Worm (Caenorhabditis elegans): ENCODE data around the gene K10D2.5.
A peak's percentile ranks its signal among the peaks of the same experiment; 100 is the strongest.

Gene K10D2.5

DNA sequence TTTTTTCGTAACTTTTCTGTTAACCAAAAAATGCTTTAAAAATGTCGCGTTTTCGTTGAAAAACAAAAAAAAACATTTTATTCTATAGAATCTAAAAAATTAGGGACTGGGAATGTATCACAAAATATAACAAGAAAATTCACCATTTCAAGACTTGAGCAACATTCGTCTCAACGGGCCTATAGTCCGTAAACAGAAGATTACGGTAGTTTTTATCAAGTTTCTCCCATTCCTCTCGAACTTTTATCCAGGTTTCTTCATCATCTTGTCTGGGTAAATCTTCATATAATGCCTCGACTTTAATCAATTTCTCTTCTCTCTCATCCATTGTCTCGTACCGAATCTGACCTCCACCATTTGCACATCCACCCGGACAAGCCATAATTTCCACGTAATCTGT is 17.1 kb upstream of the K10D2.5 start:
- TF ChIP-seq nhr-237 (tag; optimal IDR thresholded peaks at IDR 0.05) (no peak), eor-1 (tag; optimal IDR thresholded peaks at IDR 0.05) (no peak), nhr-77 (tag; optimal IDR thresholded peaks at IDR 0.05) (no peak), R02D3.7 (tag; optimal IDR thresholded peaks at IDR 0.05) (no peak), lin-39 (tag; optimal IDR thresholded peaks at IDR 0.05) (no peak), ceh-82 (tag; optimal IDR thresholded peaks at IDR 0.05) (no peak), egl-27 (tag; optimal IDR thresholded peaks at IDR 0.05) (no peak), nhr-23 (tag; optimal IDR thresholded peaks at IDR 0.05) (no peak), nhr-25 (tag; optimal IDR thresholded peaks at IDR 0.05) (no peak), nhr-12 (tag; optimal IDR thresholded peaks at IDR 0.05) (no peak), tbx-2 (tag; optimal IDR thresholded peaks at IDR 0.05) (no peak)

DNA sequence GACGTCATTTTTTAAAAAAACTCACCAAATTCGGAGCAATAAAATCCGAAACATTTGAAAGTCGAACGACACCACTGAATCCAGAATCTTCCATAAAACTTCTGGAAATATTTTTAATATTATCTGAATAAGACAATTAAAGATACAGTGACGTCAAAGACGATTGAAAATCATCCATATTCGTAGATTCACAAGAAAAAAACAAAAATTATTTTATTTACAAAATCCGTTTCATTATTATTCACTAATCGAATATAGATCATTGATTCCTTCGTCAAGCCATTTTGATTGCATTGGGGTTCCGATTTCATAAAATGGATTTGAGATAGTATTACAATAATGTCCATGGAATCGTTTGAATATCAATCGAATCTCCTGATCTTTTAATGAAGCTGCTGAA is 13.8 kb upstream of the K10D2.5 start, which contains the start of gene oxy-4:
Gene oxy-4, minus strand, starts transcription at position 101 of the 400 bp plus-strand sequence.
- TF ChIP-seq unc-62 (GFP tag; optimal IDR thresholded peaks at IDR 0.05) (no peak), tbx-2 (tag; optimal IDR thresholded peaks at IDR 0.05) (no peak), ZK546.5 (tag; optimal IDR thresholded peaks at IDR 0.05) (no peak), egl-27 (tag; optimal IDR thresholded peaks at IDR 0.05) (no peak), ceh-9 (tag; optimal IDR thresholded peaks at IDR 0.05) (no peak), pha-4 (tag; optimal IDR thresholded peaks at IDR 0.05) (no peak), elt-1 (tag; optimal IDR thresholded peaks at IDR 0.05) (no peak), aly-2 (tag; optimal IDR thresholded peaks at IDR 0.05) (no peak), nhr-12 (tag; optimal IDR thresholded peaks at IDR 0.05) (no peak), lin-39 (tag; optimal IDR thresholded peaks at IDR 0.05) (no peak), nhr-43 (tag; optimal IDR thresholded peaks at IDR 0.05; ENCODE audit: poor library complexity, severe bottlenecking) (no peak), eor-1 (tag; optimal IDR thresholded peaks at IDR 0.05) (no peak), nfya-1 (tag; optimal IDR thresholded peaks at IDR 0.05; ENCODE audit: insufficient read depth) (no peak), zag-1 (tag; optimal IDR thresholded peaks at IDR 0.05) (no peak)

DNA sequence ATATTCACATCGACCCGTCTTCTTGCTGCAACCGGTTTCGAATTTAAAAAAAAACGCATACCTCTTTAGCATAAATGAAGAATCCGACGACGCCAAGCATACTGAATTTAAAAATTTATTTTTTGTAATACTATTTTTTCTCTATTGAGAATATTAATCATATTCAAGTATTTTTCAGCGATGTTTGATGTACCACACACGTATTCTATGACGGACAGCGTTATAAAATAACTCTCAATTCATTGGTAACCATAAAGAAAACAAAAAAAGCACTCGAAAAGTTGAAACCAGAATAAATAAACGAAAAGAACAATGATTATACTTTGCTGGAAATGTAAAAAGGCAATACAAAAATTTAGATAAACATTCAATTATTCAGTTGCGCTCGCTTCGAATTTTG is 13.0 kb upstream of the K10D2.5 start, which contains the start of gene T10F2.5:
Gene T10F2.5, minus strand, starts transcription at position 101 of the 400 bp plus-strand sequence.
- no peak for TF ChIP-seq jun-1 (tag; optimal IDR thresholded peaks at IDR 0.05)
- peak; percentile 9 for TF ChIP-seq nhr-43 (tag; optimal IDR thresholded peaks at IDR 0.05; ENCODE audit: poor library complexity, severe bottlenecking)
- no peak for TF ChIP-seq tbx-2 (tag; optimal IDR thresholded peaks at IDR 0.05)
- TF ChIP-seq nhr-23 (tag; optimal IDR thresholded peaks at IDR 0.05) = peak; percentile 0

DNA sequence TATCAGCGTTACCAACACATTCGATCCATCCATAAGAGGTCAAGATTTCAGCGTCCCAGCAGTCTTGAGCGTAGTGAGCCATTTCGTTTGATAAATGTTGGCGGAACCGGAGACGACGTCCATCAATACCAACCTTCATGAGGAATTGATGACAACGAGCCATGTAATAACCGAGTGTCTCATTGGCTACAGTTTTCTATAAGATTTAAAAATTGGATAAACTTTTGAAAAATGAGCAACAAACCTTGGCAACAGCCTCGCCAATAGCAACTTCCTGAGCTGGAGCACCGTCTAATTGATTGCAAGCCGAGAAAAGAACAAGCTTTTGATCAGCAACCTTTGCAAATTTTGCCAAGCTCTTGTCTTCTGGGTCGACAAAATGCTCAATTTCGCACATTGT is 11.7 kb upstream of the K10D2.5 start:
- TF ChIP-seq ceh-9 (tag; optimal IDR thresholded peaks at IDR 0.05) = no peak
- no peak for TF ChIP-seq unc-62 (GFP tag; optimal IDR thresholded peaks at IDR 0.05)
- no peak for TF ChIP-seq ceh-16 (tag; optimal IDR thresholded peaks at IDR 0.05)
- no peak for TF ChIP-seq lsy-12 (tag; optimal IDR thresholded peaks at IDR 0.05)
- no peak for TF ChIP-seq ama-1 (optimal IDR thresholded peaks at IDR 0.05)
- no peak for TF ChIP-seq snpc-4 (tag; optimal IDR thresholded peaks at IDR 0.05)
- no peak for TF ChIP-seq fkh-2 (tag; optimal IDR thresholded peaks at IDR 0.05)
- no peak for TF ChIP-seq pqm-1 (tag; optimal IDR thresholded peaks at IDR 0.05)
- no peak for TF ChIP-seq nhr-67 (tag; optimal IDR thresholded peaks at IDR 0.05)
- no peak for TF ChIP-seq nhr-77 (tag; optimal IDR thresholded peaks at IDR 0.05)
- TF ChIP-seq pha-4 (tag; optimal IDR thresholded peaks at IDR 0.05) = no peak
- no peak for TF ChIP-seq ZK546.5 (tag; optimal IDR thresholded peaks at IDR 0.05)
- TF ChIP-seq unc-39 (tag; optimal IDR thresholded peaks at IDR 0.05) = no peak
- TF ChIP-seq lin-39 (tag; optimal IDR thresholded peaks at IDR 0.05) = no peak
- no peak for TF ChIP-seq mdl-1 (tag; optimal IDR thresholded peaks at IDR 0.05)
- TF ChIP-seq nfya-1 (tag; optimal IDR thresholded peaks at IDR 0.05; ENCODE audit: insufficient read depth) = no peak
- no peak for TF ChIP-seq hmg-11 (tag; optimal IDR thresholded peaks at IDR 0.05)
- no peak for TF ChIP-seq nhr-28 (tag; optimal IDR thresholded peaks at IDR 0.05)

DNA sequence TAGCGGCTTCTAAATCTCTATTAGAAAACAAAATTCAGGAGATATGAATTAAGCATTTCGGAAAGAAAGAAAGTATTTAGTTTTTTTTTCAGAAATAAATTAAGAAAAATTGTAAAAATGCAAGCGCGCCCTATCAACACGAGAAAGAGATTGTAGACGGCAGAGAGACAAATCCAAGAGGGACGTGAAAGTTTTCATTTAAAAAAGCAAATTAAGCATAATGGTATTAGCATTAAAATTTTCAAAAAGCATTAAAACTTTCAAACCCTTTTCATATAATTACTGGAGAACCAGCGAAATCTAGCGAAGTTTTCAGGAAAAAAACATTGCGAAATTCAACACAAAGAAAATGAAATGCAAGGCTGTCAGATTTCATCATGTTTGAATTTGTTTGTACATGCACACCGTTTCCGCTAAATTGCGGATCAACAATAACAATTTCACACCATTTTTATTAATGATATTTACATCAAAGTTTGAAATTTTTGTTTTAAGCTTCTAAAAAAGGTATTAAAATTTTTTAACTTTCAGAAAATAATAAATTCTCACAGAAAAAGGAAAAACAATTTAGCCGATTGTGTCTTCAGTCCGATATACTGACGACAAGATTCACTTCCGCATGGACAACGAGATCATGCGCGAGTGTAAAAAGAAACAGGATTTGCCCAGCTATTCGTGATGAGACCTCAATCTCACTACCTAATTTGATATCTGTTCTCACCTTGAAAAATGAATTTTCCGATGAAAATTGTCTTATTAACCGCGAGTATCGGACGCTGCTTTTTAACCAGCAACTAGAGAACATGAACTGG is 9.5 kb upstream of the K10D2.5 start, which contains the start of gene gars-1:
Gene gars-1, minus strand, starts transcription at position 808 of the 812 bp plus-strand sequence.
- TF ChIP-seq nhr-28 (tag; optimal IDR thresholded peaks at IDR 0.05) (no peak), nfya-1 (tag; optimal IDR thresholded peaks at IDR 0.05; ENCODE audit: insufficient read depth) (peak; percentile 36), lin-15B (tag; optimal IDR thresholded peaks at IDR 0.05) (peak; percentile 37), elt-3 (tag; optimal IDR thresholded peaks at IDR 0.05) (no peak), nhr-25 (tag; optimal IDR thresholded peaks at IDR 0.05) (peak; percentile 52), ama-1 (optimal IDR thresholded peaks at IDR 0.05) (peak; percentile 75), pha-4 (tag; optimal IDR thresholded peaks at IDR 0.05) (peak; percentile 4)
